Worm (Caenorhabditis elegans): ENCODE data around the gene Y73C8C.3.

- TF ChIP-seq ces-1 (GFP tag; optimal IDR thresholded peaks at IDR 0.05) (no peak), lsy-2 (tag; optimal IDR thresholded peaks at IDR 0.05) (no peak), lin-13 (tag; optimal IDR thresholded peaks at IDR 0.05) (no peak), ceh-43 (GFP tag; optimal IDR thresholded peaks at IDR 0.05) (no peak), nhr-237 (tag; optimal IDR thresholded peaks at IDR 0.05) (no peak), unc-120 (tag; optimal IDR thresholded peaks at IDR 0.05; ENCODE audit: poor library complexity, severe bottlenecking) (no peak), elt-1 (tag; optimal IDR thresholded peaks at IDR 0.05; ENCODE audit: borderline replicate concordance, insufficient read depth) (no peak), pha-4 (tag; optimal IDR thresholded peaks at IDR 0.05) (no peak), elt-3 (tag; optimal IDR thresholded peaks at IDR 0.05) (no peak), nhr-2 (tag; optimal IDR thresholded peaks at IDR 0.05) (no peak), unc-62 (GFP tag; optimal IDR thresholded peaks at IDR 0.05) (no peak)
Observed at ce11 chrV:3165438-3165837, 50.4 kb downstream of the Y73C8C.3 start, which contains the start of gene C36C5.14.
